Fruit fly (Drosophila melanogaster): Measurements from ENCODE around the gene MICU1.

The MICU1 gene

DNA sequence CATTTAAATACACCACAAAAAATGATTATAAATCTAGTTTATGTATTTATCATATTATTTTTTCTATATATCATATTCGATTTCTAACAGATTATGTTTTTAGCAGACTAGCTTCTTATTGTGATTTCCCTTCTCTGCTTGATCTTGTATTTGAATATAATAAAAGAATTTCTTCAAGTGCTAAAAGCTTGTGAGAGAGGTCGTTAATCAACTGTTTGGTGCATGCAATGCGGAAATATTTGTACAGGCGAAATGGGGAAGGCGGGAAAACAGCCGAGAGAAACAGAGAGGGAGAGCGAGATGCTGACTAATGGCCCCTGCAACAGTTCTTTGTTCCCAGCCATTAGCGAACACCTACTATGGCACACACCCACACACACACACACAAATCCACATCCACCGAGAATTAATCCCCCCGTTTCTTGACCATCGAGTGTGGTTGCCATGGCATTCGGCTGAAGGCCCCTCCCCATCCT, 17.6 kb downstream of the MICU1 start (continued):
- peak; percentile 70 for TF ChIP-seq CG8632 (GFP tag; optimal IDR thresholded peaks at IDR 0.05)
- TF ChIP-seq CG32006 (GFP tag; optimal IDR thresholded peaks at IDR 0.05): peak; percentile 50
- peak; percentile 84 for TF ChIP-seq svp (GFP tag)
- peak; percentile 56 for TF ChIP-seq CG6163 (GFP tag; IDR thresholded peaks at IDR 0.05)
- TF ChIP-seq topi (GFP tag; optimal IDR thresholded peaks at IDR 0.05): peak; percentile 45
- no peak for TF ChIP-seq fd59A (GFP tag; optimal IDR thresholded peaks at IDR 0.05)
- TF ChIP-seq CG15336 (GFP tag; IDR thresholded peaks at IDR 0.05): peak; percentile 80
- peak; percentile 56 for TF ChIP-seq CG6276 (GFP tag; optimal IDR thresholded peaks at IDR 0.05)
- TF ChIP-seq CG10669 (GFP tag; optimal IDR thresholded peaks at IDR 0.05): peak; percentile 49
- peak; percentile 42 for TF ChIP-seq CG10631 (GFP tag; optimal IDR thresholded peaks at IDR 0.05)
- TF ChIP-seq cyc (GFP tag; optimal IDR thresholded peaks at IDR 0.05): peak; percentile 60
- peak; percentile 49 for TF ChIP-seq acj6 (GFP tag; optimal IDR thresholded peaks at IDR 0.05)
- no peak for TF ChIP-seq Hr38 (GFP tag; optimal IDR thresholded peaks at IDR 0.05)
- peak; percentile 51 for TF ChIP-seq OdsH (GFP tag; optimal IDR thresholded peaks at IDR 0.05)

DNA sequence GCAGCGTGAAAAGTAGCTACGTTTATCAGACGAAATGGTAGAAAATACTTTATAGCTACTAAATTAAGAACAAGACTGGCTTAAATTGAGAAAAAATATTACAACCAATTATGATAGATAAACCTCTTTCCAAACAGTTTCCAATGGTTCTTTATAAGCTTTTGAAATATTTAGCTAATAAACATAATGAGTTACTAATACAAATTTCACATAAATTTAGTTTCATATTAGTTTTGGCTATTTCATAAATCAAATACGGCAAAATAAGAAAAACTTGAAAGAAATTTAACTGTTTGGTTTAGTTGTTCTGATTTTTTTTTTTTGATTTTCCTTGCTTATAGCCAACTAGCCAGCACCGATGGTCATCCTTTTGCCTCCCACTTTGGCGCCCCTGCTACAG, 18.1 kb downstream of the MICU1 start:
- no peak for TF ChIP-seq dac (GFP tag; optimal IDR thresholded peaks at IDR 0.05)
- TF ChIP-seq svp (GFP tag): peak; percentile 73
- TF ChIP-seq CG1621 (tag; optimal IDR thresholded peaks at IDR 0.05): no peak
- TF ChIP-seq lz (GFP tag; optimal IDR thresholded peaks at IDR 0.05): no peak
- TF ChIP-seq CG10669 (GFP tag; optimal IDR thresholded peaks at IDR 0.05): no peak
- no peak for TF ChIP-seq fd85E (GFP tag; optimal IDR thresholded peaks at IDR 0.05)
- TF ChIP-seq CG9139 (GFP tag; optimal IDR thresholded peaks at IDR 0.05): no peak
- no peak for TF ChIP-seq Hr38 (GFP tag; optimal IDR thresholded peaks at IDR 0.05)
- no peak for TF ChIP-seq CG16779 (tag; optimal IDR thresholded peaks at IDR 0.05)
- TF ChIP-seq CG6276 (GFP tag; optimal IDR thresholded peaks at IDR 0.05): no peak
- TF ChIP-seq Hr4 (GFP tag; optimal IDR thresholded peaks at IDR 0.05): no peak
- TF ChIP-seq spab (GFP tag; optimal IDR thresholded peaks at IDR 0.05): no peak
- TF ChIP-seq esn (GFP tag; optimal IDR thresholded peaks at IDR 0.05): peak; percentile 32
- TF ChIP-seq cyc (GFP tag; optimal IDR thresholded peaks at IDR 0.05): no peak
- TF ChIP-seq Sox14 (GFP tag; optimal IDR thresholded peaks at IDR 0.05): no peak
- no peak for TF ChIP-seq CG7368 (GFP tag; optimal IDR thresholded peaks at IDR 0.05)
- no peak for TF ChIP-seq CG6792 (GFP tag; optimal IDR thresholded peaks at IDR 0.05)
- TF ChIP-seq CG11762 (GFP tag; optimal IDR thresholded peaks at IDR 0.05; ENCODE audit: insufficient read depth): no peak
- TF ChIP-seq CG6854 (GFP tag; optimal IDR thresholded peaks at IDR 0.05): no peak
- TF ChIP-seq Smox (GFP tag; optimal IDR thresholded peaks at IDR 0.05): no peak
- no peak for TF ChIP-seq CG6808 (GFP tag; optimal IDR thresholded peaks at IDR 0.05)
- TF ChIP-seq Hr39 (GFP tag; optimal IDR thresholded peaks at IDR 0.05): no peak
- no peak for TF ChIP-seq CG3919 (GFP tag; optimal IDR thresholded peaks at IDR 0.05)
- no peak for TF ChIP-seq acj6 (GFP tag; optimal IDR thresholded peaks at IDR 0.05)
- TF ChIP-seq ss (GFP tag; optimal IDR thresholded peaks at IDR 0.05): no peak
- no peak for TF ChIP-seq dsx (GFP tag; optimal IDR thresholded peaks at IDR 0.05; ENCODE audit: poor library complexity, severe bottlenecking)
- no peak for TF ChIP-seq Gug (GFP tag; IDR thresholded peaks at IDR 0.05)
- no peak for TF ChIP-seq vri (GFP tag; optimal IDR thresholded peaks at IDR 0.05)
- TF ChIP-seq fd59A (GFP tag; optimal IDR thresholded peaks at IDR 0.05): no peak
- no peak for TF ChIP-seq fkh (GFP tag; optimal IDR thresholded peaks at IDR 0.05)
- TF ChIP-seq Ets96B (tag; optimal IDR thresholded peaks at IDR 0.05): no peak
- no peak for TF ChIP-seq Met (GFP tag; optimal IDR thresholded peaks at IDR 0.05)
- peak; percentile 72 for TF ChIP-seq Eip78C (GFP tag)
- no peak for TF ChIP-seq CG3032 (tag; optimal IDR thresholded peaks at IDR 0.05)
- TF ChIP-seq Sox102F (GFP tag; optimal IDR thresholded peaks at IDR 0.05): no peak
- 0 out of 2 replicates have a peak, but pooled peaks have one; percentile 1 for TF ChIP-seq CG15336 (GFP tag; IDR thresholded peaks at IDR 0.05)
- no peak for TF ChIP-seq CG31627 (GFP tag; optimal IDR thresholded peaks at IDR 0.05)
- TF ChIP-seq CG11294 (GFP tag; IDR thresholded peaks at IDR 0.05): no peak
- TF ChIP-seq topi (GFP tag; optimal IDR thresholded peaks at IDR 0.05): peak; percentile 8
- TF ChIP-seq CG4318 (GFP tag; optimal IDR thresholded peaks at IDR 0.05): no peak
- no peak for TF ChIP-seq Lpt (GFP tag; optimal IDR thresholded peaks at IDR 0.05)
- TF ChIP-seq CG6163 (GFP tag; IDR thresholded peaks at IDR 0.05): no peak
- peak; percentile 1 for TF ChIP-seq CG10631 (GFP tag; optimal IDR thresholded peaks at IDR 0.05)
- peak in 1 of 2 experiments; percentile 16 for TF ChIP-seq salr (GFP tag; optimal IDR thresholded peaks at IDR 0.05)
- no peak for TF ChIP-seq CG8632 (GFP tag; optimal IDR thresholded peaks at IDR 0.05)
- TF ChIP-seq OdsH (GFP tag; optimal IDR thresholded peaks at IDR 0.05): no peak
- no peak for TF ChIP-seq CG11902 (GFP tag; optimal IDR thresholded peaks at IDR 0.05)
